Fruit fly (Drosophila melanogaster): ENCODE results near the gene vilya.

The vilya gene

dm6 chrX:2720122-2720521 lies 6.4 kb upstream of the vilya start, which contains the start of gene CG2701 (continued):
- TF ChIP-seq pum (GFP tag; optimal IDR thresholded peaks at IDR 0.05), result no peak
- peak; percentile 71 for TF ChIP-seq Dll (GFP tag; IDR thresholded peaks at IDR 0.05; ENCODE audit: partially characterized antibody)
- TF ChIP-seq zfh2 (GFP tag; optimal IDR thresholded peaks at IDR 0.05), result peak; percentile 36
- no peak for TF ChIP-seq CG14667 (GFP tag; IDR thresholded peaks at IDR 0.05)
- no peak for TF ChIP-seq Taf1 (GFP tag; IDR thresholded peaks at IDR 0.05)
- TF ChIP-seq CG7357 (GFP tag; IDR thresholded peaks at IDR 0.05), result no peak
- no peak for TF ChIP-seq CG11247 (GFP tag; IDR thresholded peaks at IDR 0.05)
- TF ChIP-seq sim (GFP tag; IDR thresholded peaks at IDR 0.05), result no peak
- no peak for TF ChIP-seq bsh (GFP tag; optimal IDR thresholded peaks at IDR 0.05)
- no peak for TF ChIP-seq CG2202 (tag; optimal IDR thresholded peaks at IDR 0.05)
- peak; percentile 57 for TF ChIP-seq CG2116 (GFP tag; optimal IDR thresholded peaks at IDR 0.05)
- TF ChIP-seq NFAT (GFP tag; IDR thresholded peaks at IDR 0.05), result no peak
- TF ChIP-seq gem (tag; optimal IDR thresholded peaks at IDR 0.05), result no peak
- TF ChIP-seq E2f2 (GFP tag; IDR thresholded peaks at IDR 0.05), result peak; percentile 77
- peak; percentile 2 for TF ChIP-seq CTCF (GFP tag; optimal IDR thresholded peaks at IDR 0.05)
- TF ChIP-seq fu2 (GFP tag; optimal IDR thresholded peaks at IDR 0.05), result peak; percentile 26
- peak; percentile 61; the same call in 1 of the 3 replicates for TF ChIP-seq hb (GFP tag; IDR thresholded peaks at IDR 0.05; ENCODE audit: partially characterized antibody)
- peak; percentile 32 for TF ChIP-seq maf-S (GFP tag; optimal IDR thresholded peaks at IDR 0.05)
- TF ChIP-seq CG9876 (GFP tag; optimal IDR thresholded peaks at IDR 0.05), result no peak
- TF ChIP-seq CG15073 (GFP tag; optimal IDR thresholded peaks at IDR 0.05), result no peak
- TF ChIP-seq Dp (GFP tag; optimal IDR thresholded peaks at IDR 0.05), result peak; percentile 69
- no peak for TF ChIP-seq CG16779 (GFP tag; IDR thresholded peaks at IDR 0.05)
- TF ChIP-seq Med (GFP tag), result peak; percentile 88
- no peak for TF ChIP-seq chm (GFP tag; IDR thresholded peaks at IDR 0.05)
- TF ChIP-seq h (optimal IDR thresholded peaks at IDR 0.05), result no peak
- TF ChIP-seq CG17361 (GFP tag; IDR thresholded peaks at IDR 0.05), result no peak
- TF ChIP-seq Sin3A (optimal IDR thresholded peaks at IDR 0.05), result peak; percentile 30
- peak; percentile 20 to 25 for TF ChIP-seq dpn (GFP tag; optimal IDR thresholded peaks at IDR 0.05)
- no peak for TF ChIP-seq CG14965 (GFP tag; optimal IDR thresholded peaks at IDR 0.05; ENCODE audit: borderline replicate concordance)
- TF ChIP-seq Antp (GFP tag; optimal IDR thresholded peaks at IDR 0.05), result peak; percentile 44
- TF ChIP-seq Nf-YB (GFP tag; optimal IDR thresholded peaks at IDR 0.05), result no peak
- peak; percentile 56 for TF ChIP-seq Ets97D (GFP tag; optimal IDR thresholded peaks at IDR 0.05)
- TF ChIP-seq CG11723 (GFP tag; optimal IDR thresholded peaks at IDR 0.05), result no peak
- peak; percentile 70 for TF ChIP-seq HmgZ (tag; optimal IDR thresholded peaks at IDR 0.05)
- no peak for TF ChIP-seq Atf-2 (GFP tag; optimal IDR thresholded peaks at IDR 0.05)
- TF ChIP-seq chinmo (GFP tag; IDR thresholded peaks at IDR 0.05; ENCODE audit: partially characterized antibody), result 0 out of 4 replicates have a peak, but pooled peaks have one; percentile 67
- TF ChIP-seq jumu (GFP tag; optimal IDR thresholded peaks at IDR 0.05), result peak; percentile 25
- TF ChIP-seq Sox100B (GFP tag; optimal IDR thresholded peaks at IDR 0.05), result no peak
- peak; percentile 18 for TF ChIP-seq CG9609 (GFP tag; optimal IDR thresholded peaks at IDR 0.05)
- TF ChIP-seq CG16813 (GFP tag; IDR thresholded peaks at IDR 0.05; ENCODE audit: partially characterized antibody), result peak; percentile 65
- TF ChIP-seq jigr1 (GFP tag; IDR thresholded peaks at IDR 0.05), result no peak
- no peak for TF ChIP-seq dan (GFP tag; IDR thresholded peaks at IDR 0.05)
- TF ChIP-seq tin (GFP tag; optimal IDR thresholded peaks at IDR 0.05), result peak; percentile 36
- peak; percentile 87 for TF ChIP-seq MESR4 (GFP tag; optimal IDR thresholded peaks at IDR 0.05)
- TF ChIP-seq her (GFP tag; optimal IDR thresholded peaks at IDR 0.05), result peak; percentile 39
- no peak for TF ChIP-seq Hr51 (GFP tag; optimal IDR thresholded peaks at IDR 0.05)
- TF ChIP-seq Hr78 (GFP tag; optimal IDR thresholded peaks at IDR 0.05), result no peak
- no peak for TF ChIP-seq CG3726 (GFP tag; IDR thresholded peaks at IDR 0.05)
- no peak for TF ChIP-seq Six4 (GFP tag; optimal IDR thresholded peaks at IDR 0.05)
- peak in 1 of 2 experiments; percentile 18 for TF ChIP-seq crp (GFP tag; optimal IDR thresholded peaks at IDR 0.05)
- TF ChIP-seq CG6654 (GFP tag; optimal IDR thresholded peaks at IDR 0.05), result no peak
- TF ChIP-seq CG9932 (GFP tag; IDR thresholded peaks at IDR 0.05), result peak; percentile 58; the same call in 1 of the 2 replicates
